Worm (Caenorhabditis elegans): ENCODE measurements around the gene vms-1.

- no peak for TF ChIP-seq unc-62 (GFP tag; optimal IDR thresholded peaks at IDR 0.05)
- no peak for TF ChIP-seq ama-1 (optimal IDR thresholded peaks at IDR 0.05)
- TF ChIP-seq zag-1 (tag; optimal IDR thresholded peaks at IDR 0.05), result no peak
- TF ChIP-seq ceh-9 (tag; optimal IDR thresholded peaks at IDR 0.05), result no peak
These were observed 43.6 kb upstream of the vms-1 start, which contains the start of gene spcs-3 for ce11 chrIII:8044717-8045116.

Data from whole organism, L3 larva.